Worm (Caenorhabditis elegans) whole organism, L3 larva: ENCODE results near the gene F43E2.11.

Source experiments
- ama-1 ChIP-seq: fragments of 150-350 bp; optimal IDR thresholded peaks from 2 replicates; lab custom pipeline; 2018
- ceh-28 ChIP-seq: fragments of 150-350 bp; optimal IDR thresholded peaks from 2 replicates; lab custom pipeline; 2014; ENCODE audit warnings: missing biosample characterization, missing genetic modification reagents, missing genetic modification characterization
- elt-3 ChIP-seq, 3 experiments: fragments of 150-350 bp in 1 of 3; sonication (generic microtip) in 2 of 3; optimal IDR thresholded peaks; 2 replicates in 2 of 3; 4 replicates in 1 of 3; lab custom pipeline; 2014 to 2017; ENCODE audit warnings: missing biosample characterization in 3 of 3, missing genetic modification characterization in 3 of 3
- nhr-28 ChIP-seq: fragments of 150-350 bp; optimal IDR thresholded peaks from 2 replicates; lab custom pipeline; 2014; ENCODE audit warnings: missing biosample characterization, missing genetic modification characterization
- nhr-67 ChIP-seq: fragments of 150-350 bp; optimal IDR thresholded peaks from 2 replicates; lab custom pipeline; 2014; ENCODE audit warnings: missing biosample characterization, missing genetic modification characterization
- nhr-76 ChIP-seq: fragments of 150-350 bp; sonication (generic microtip); optimal IDR thresholded peaks from 5 replicates; lab custom pipeline; 2014; ENCODE audit warnings: missing biosample characterization, missing genetic modification characterization
- pha-4 ChIP-seq: fragments of 150-350 bp; optimal IDR thresholded peaks from 2 replicates; lab custom pipeline; 2014; ENCODE audit warnings: missing biosample characterization, missing genetic modification reagents, missing genetic modification characterization
- sea-2 ChIP-seq: fragments of 150-350 bp; sonication (generic microtip); optimal IDR thresholded peaks from 4 replicates; lab custom pipeline; 2014; ENCODE audit warnings: missing biosample characterization, missing genetic modification reagents, missing genetic modification characterization
- snpc-4 ChIP-seq: fragments of 150-350 bp; optimal IDR thresholded peaks from 2 replicates; lab custom pipeline; 2014; ENCODE audit warnings: missing biosample characterization, missing genetic modification characterization
- ztf-11 ChIP-seq: fragments of 150-350 bp; optimal IDR thresholded peaks from 2 replicates; lab custom pipeline; 2014; ENCODE audit warnings: missing biosample characterization, missing genetic modification characterization

ce11 chrII:7381947-7382346 lies 11.9 kb upstream of the F43E2.11 start:
- TF ChIP-seq ama-1: no peak
- TF ChIP-seq elt-3 (tag; optimal IDR thresholded peaks at IDR 0.05; lab: Kevin White, UChicago): no peak
- TF ChIP-seq sea-2 (GFP tag; lab: Kevin White, UChicago): no peak
- TF ChIP-seq nhr-28 (tag; lab: Kevin White, UChicago): no peak
- TF ChIP-seq nhr-67 (tag; lab: Kevin White, UChicago): no peak
- no peak for TF ChIP-seq snpc-4
- no peak for TF ChIP-seq ceh-28 (tag; lab: Kevin White, UChicago)
- TF ChIP-seq ztf-11 (tag; lab: Kevin White, UChicago): no peak
- peak; percentile 55 for TF ChIP-seq pha-4 (tag; lab: Kevin White, UChicago)
- TF ChIP-seq nhr-76 (tag; lab: Kevin White, UChicago): no peak
